Worm (Caenorhabditis elegans) whole organism, L3 larva: ENCODE measurements around the gene F31E9.3.

ENCODE experiments used
- lin-15B ChIP-seq: fragments of 150-350 bp; optimal IDR thresholded peaks from 2 replicates; lab custom pipeline; 2014; ENCODE audit warnings: missing biosample characterization, missing genetic modification characterization
- lin-39 ChIP-seq: fragments of 150-350 bp; optimal IDR thresholded peaks from 2 replicates; lab custom pipeline; 2018; ENCODE audit warnings: missing biosample characterization, missing genetic modification reagents, missing genetic modification characterization
- nhr-77 ChIP-seq: fragments of 150-350 bp; optimal IDR thresholded peaks from 2 replicates; lab custom pipeline; 2014; ENCODE audit warnings: missing biosample characterization, missing genetic modification characterization
- sea-2 ChIP-seq: fragments of 150-350 bp; sonication (generic microtip); optimal IDR thresholded peaks from 4 replicates; lab custom pipeline; 2014; ENCODE audit warnings: missing biosample characterization, missing genetic modification reagents, missing genetic modification characterization
- ztf-11 ChIP-seq: fragments of 150-350 bp; optimal IDR thresholded peaks from 2 replicates; lab custom pipeline; 2014; ENCODE audit warnings: missing biosample characterization, missing genetic modification characterization

ce11 chrV:17315063-17315462 lies 7.3 kb upstream of the F31E9.3 start, which contains the start of gene F31E9.6:
- TF ChIP-seq lin-15B (tag; lab: Kevin White, UChicago) (no peak), ztf-11 (tag; lab: Kevin White, UChicago) (no peak), lin-39 (tag; lab: Kevin White, UChicago) (no peak), nhr-77 (no peak), sea-2 (GFP tag; lab: Kevin White, UChicago) (no peak)
